Fruit fly (Drosophila melanogaster) whole organism, pupa: Measurements from ENCODE around the gene CG6770.

Experiments
- CG10348 ChIP-seq: fragments of 200-800 bp; sonication (Bioruptor generic); IDR thresholded peaks from 2 replicates; pipeline ENCODE4 v1.3.6; 2022; ENCODE audit warnings: missing biosample characterization, missing genetic modification characterization
- CG12605 ChIP-seq: fragments of 200-800 bp; sonication (Bioruptor generic); IDR thresholded peaks from 2 replicates; pipeline ENCODE4 v1.3.6; 2022; ENCODE audit warnings: missing biosample characterization, missing genetic modification characterization
- CG13204 ChIP-seq: fragments of 200-800 bp; sonication (Bioruptor generic); optimal IDR thresholded peaks from 2 replicates; lab custom pipeline; 2018; ENCODE audit warnings: missing biosample characterization, mild to moderate bottlenecking, missing genetic modification characterization, moderate library complexity
- CG14655 ChIP-seq: fragments of 200-800 bp; sonication (Bioruptor generic); optimal IDR thresholded peaks from 3 replicates; lab custom pipeline; 2017; ENCODE audit warnings: mild to moderate bottlenecking, missing biosample characterization, missing genetic modification reagents, missing genetic modification characterization
- CG15710 ChIP-seq: fragments of 200-800 bp; sonication (Bioruptor generic); optimal IDR thresholded peaks from 2 replicates; lab custom pipeline; 2018; ENCODE audit warnings: missing biosample characterization, mild to moderate bottlenecking, missing genetic modification characterization, moderate library complexity
- CG17806 ChIP-seq: fragments of 200-800 bp; sonication (Bioruptor generic); optimal IDR thresholded peaks from 2 replicates; lab custom pipeline; 2018; ENCODE audit warnings: missing biosample characterization, mild to moderate bottlenecking, missing genetic modification characterization, moderate library complexity
- CG32121 ChIP-seq: fragments of 200-800 bp; sonication (Bioruptor generic); IDR thresholded peaks from 2 replicates; pipeline ENCODE4 v1.3.6; 2022; ENCODE audit warnings: missing biosample characterization, missing genetic modification characterization
- CG34367 ChIP-seq: fragments of 200-800 bp; sonication (Bioruptor generic); optimal IDR thresholded peaks from 2 replicates; lab custom pipeline; 2018; ENCODE audit warnings: missing biosample characterization, mild to moderate bottlenecking, missing genetic modification characterization
- CG4496 ChIP-seq: fragments of 200-800 bp; sonication (Bioruptor generic); IDR thresholded peaks from 3 replicates; pipeline ENCODE4 v1.3.6; 2022; ENCODE audit warnings: missing biosample characterization, missing genetic modification characterization
- CG8159 ChIP-seq: fragments of 200-800 bp; sonication (Bioruptor generic); optimal IDR thresholded peaks from 3 replicates; lab custom pipeline; 2018; ENCODE audit warnings: missing biosample characterization, mild to moderate bottlenecking, missing genetic modification characterization, moderate library complexity
- CG8301 ChIP-seq: fragments of 200-800 bp; sonication (Bioruptor generic); optimal IDR thresholded peaks from 2 replicates; lab custom pipeline; 2018; ENCODE audit warnings: missing biosample characterization, mild to moderate bottlenecking, missing genetic modification characterization
- CG9948 ChIP-seq: fragments of 200-800 bp; sonication (Bioruptor generic); optimal IDR thresholded peaks from 2 replicates; lab custom pipeline; 2018; ENCODE audit warnings: missing biosample characterization, mild to moderate bottlenecking, missing genetic modification characterization, moderate library complexity
- D1 ChIP-seq: fragments of 200-800 bp; sonication (Bioruptor generic); optimal IDR thresholded peaks from 2 replicates; lab custom pipeline; 2018; ENCODE audit warnings: missing biosample characterization, mild to moderate bottlenecking, missing genetic modification characterization, moderate library complexity
- EcR ChIP-seq: fragments of 200-800 bp; sonication (Bioruptor generic); optimal IDR thresholded peaks from 3 replicates; lab custom pipeline; 2019; ENCODE audit warnings: missing biosample characterization, missing genetic modification characterization, mild to moderate bottlenecking, moderate library complexity, missing genetic modification reagents
- Ets98B ChIP-seq: fragments of 200-800 bp; sonication (Bioruptor generic); IDR thresholded peaks from 2 replicates; pipeline ENCODE4 v1.3.6; 2022; ENCODE audit warnings: missing biosample characterization, missing genetic modification characterization
- Pif1A ChIP-seq: fragments of 200-800 bp; sonication (Bioruptor generic); optimal IDR thresholded peaks from 3 replicates; lab custom pipeline; 2016; ENCODE audit warnings: missing biosample characterization, missing genetic modification characterization
- Pif1B ChIP-seq: fragments of 200-800 bp; sonication (Bioruptor generic); optimal IDR thresholded peaks from 3 replicates; lab custom pipeline; 2016; ENCODE audit warnings: missing biosample characterization, missing genetic modification characterization
- Snoo ChIP-seq: fragments of 200-800 bp; sonication (Bioruptor generic); optimal IDR thresholded peaks from 3 replicates; lab custom pipeline; 2017; ENCODE audit warnings: missing biosample characterization, mild to moderate bottlenecking, missing genetic modification characterization, inconsistent platforms
- fd96Ca ChIP-seq: fragments of 200-800 bp; sonication (Bioruptor generic); IDR thresholded peaks from 3 replicates; pipeline ENCODE4 v1.3.6; 2022; ENCODE audit warnings: missing biosample characterization, missing genetic modification characterization
- gl ChIP-seq: fragments of 200-800 bp; sonication (Bioruptor generic); optimal IDR thresholded peaks from 2 replicates; lab custom pipeline; 2018; ENCODE audit warnings: missing biosample characterization, mild to moderate bottlenecking, missing genetic modification characterization
- rn ChIP-seq: fragments of 200-800 bp; sonication (Bioruptor generic); IDR thresholded peaks from 2 replicates; pipeline ENCODE4 v1.3.6; 2022; ENCODE audit warnings: missing biosample characterization, missing genetic modification characterization

CG6770 gene

DNA sequence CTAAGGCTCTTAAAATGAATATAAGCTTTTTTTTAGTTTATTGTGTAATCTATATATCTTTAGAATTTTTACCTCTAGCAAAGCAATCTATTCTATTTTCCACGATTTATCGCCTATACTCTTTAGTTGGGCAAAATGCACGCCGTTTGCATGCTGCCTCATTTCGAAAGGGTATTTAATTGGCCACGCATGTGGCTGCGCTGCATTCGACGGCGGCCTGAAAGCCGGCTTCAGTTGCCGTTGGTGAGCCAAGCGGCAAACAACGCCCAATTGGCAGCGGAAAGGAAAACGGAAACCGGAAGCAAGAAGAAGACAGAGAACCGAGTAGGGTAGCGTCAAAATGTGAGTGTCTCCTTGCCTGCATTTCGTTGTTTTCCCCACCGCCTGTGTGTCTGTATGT lies 29.9 kb upstream of the CG6770 start, which contains the start of gene CG14947:
Gene CG14947, plus strand, starts transcription at position 251 of the 400 bp plus-strand sequence.
- no peak for TF ChIP-seq rn
- TF ChIP-seq CG34367 (tag; lab: Kevin White, UChicago): no peak
- TF ChIP-seq Pif1A (GFP tag; lab: Kevin White, UChicago): peak; percentile 50
- TF ChIP-seq fd96Ca (GFP tag; lab: Robert Waterston, UW): no peak
- no peak for TF ChIP-seq Ets98B (GFP tag; lab: Robert Waterston, UW)
- no peak for TF ChIP-seq CG9948
- TF ChIP-seq CG32121 (GFP tag; lab: Robert Waterston, UW): peak; percentile 27; the same call in 1 of the 2 replicates
- TF ChIP-seq CG15710: no peak
- TF ChIP-seq CG8159 (tag; lab: Kevin White, UChicago): peak; percentile 25
- no peak for TF ChIP-seq CG10348 (GFP tag; lab: Robert Waterston, UW)
- TF ChIP-seq CG8301: no peak
- TF ChIP-seq gl (tag; lab: Kevin White, UChicago): no peak
- no peak for TF ChIP-seq CG17806 (tag; lab: Kevin White, UChicago)
- no peak for TF ChIP-seq CG13204 (GFP tag; lab: Kevin White, UChicago)
- TF ChIP-seq Pif1B (GFP tag; lab: Kevin White, UChicago): no peak
- TF ChIP-seq CG12605 (GFP tag; lab: Robert Waterston, UW): no peak
- no peak for TF ChIP-seq CG14655 (GFP tag; lab: Kevin White, UChicago)
- no peak for TF ChIP-seq EcR
- TF ChIP-seq CG4496 (GFP tag; lab: Robert Waterston, UW): peak; percentile 57; the same call in 1 of the 3 replicates
- no peak for TF ChIP-seq D1 (tag; lab: Kevin White, UChicago)
- TF ChIP-seq Snoo (tag; lab: Kevin White, UChicago): peak; percentile 29

DNA sequence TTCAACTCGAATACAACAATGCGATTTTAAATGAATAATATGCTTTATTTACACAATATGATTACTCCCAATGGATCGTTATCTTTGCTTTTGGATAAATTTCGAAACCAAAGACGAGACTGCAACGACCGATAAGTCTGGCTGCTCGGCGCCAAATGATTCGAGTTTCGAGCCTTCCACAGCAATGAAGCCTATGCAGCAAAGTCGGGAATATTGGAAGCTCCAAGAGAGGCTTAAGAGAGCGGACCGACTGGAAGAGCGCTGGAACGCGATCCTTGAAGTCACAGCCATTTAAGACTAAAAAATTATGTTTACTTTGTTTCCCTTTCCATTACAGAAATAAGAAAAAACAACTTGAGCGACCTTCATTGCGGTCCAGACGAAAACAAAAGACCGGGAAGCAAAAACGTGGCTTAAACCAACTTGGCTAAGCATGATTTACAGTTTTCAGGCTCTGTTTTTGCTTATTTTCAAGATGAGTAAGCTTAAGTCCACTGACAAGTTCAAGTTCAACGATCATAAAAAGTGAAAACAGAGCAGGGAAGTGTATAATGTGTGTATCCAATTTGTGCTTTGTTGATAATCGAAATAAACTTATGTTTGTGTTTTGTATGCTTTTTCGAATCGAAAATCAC lies 20.8 kb upstream of the CG6770 start, which contains the start of gene firl:
Gene firl, minus strand, starts transcription at position 159 of the 635 bp plus-strand sequence.
- TF ChIP-seq Pif1B (GFP tag; lab: Kevin White, UChicago): no peak
- peak; percentile 79 for TF ChIP-seq EcR
- no peak for TF ChIP-seq fd96Ca (GFP tag; lab: Robert Waterston, UW)
- no peak for TF ChIP-seq CG15710
- no peak for TF ChIP-seq CG8301

DNA sequence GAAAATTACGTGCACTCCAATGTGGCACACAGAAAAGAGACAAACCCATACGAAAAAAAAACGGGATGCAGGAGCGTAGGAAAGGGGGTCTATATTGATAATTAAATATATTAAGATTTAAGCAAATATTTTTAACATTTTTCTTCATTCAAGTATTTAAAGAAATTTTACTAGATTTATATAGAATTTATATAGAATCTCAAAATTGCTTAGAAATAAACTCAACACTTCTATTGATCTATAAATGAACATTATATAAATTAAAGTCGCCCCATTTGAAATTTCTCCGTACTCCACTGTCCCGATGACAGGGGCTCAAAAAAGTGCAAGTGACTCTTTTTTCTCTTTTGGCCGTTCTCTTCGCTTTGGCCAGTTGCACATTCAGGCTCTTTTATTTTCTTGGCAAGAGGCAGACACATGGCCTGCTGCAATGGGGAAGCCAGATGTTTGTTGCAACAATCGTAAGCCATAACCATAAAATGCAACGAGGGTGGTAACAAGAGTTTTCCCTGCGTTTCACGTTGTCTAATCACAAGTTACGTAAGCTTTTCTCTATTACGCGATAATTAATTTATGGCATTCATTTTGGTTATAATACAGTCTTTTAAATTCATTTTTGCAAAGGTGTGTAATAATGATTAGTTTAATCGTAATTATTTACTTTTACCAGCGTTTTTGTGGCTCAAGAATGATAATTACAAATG lies 19.9 kb upstream of the CG6770 start:
- TF ChIP-seq CG10348 (GFP tag; lab: Robert Waterston, UW) (peak; percentile 74), CG15710 (peak; percentile 94), CG13204 (GFP tag; lab: Kevin White, UChicago) (no peak), gl (tag; lab: Kevin White, UChicago) (peak; percentile 50), CG8159 (tag; lab: Kevin White, UChicago) (peak; percentile 95), Pif1B (GFP tag; lab: Kevin White, UChicago) (peak; percentile 91), CG17806 (tag; lab: Kevin White, UChicago) (peak; percentile 94), CG8301 (peak; percentile 97), Ets98B (GFP tag; lab: Robert Waterston, UW) (peak; percentile 90), fd96Ca (GFP tag; lab: Robert Waterston, UW) (peak; percentile 84), CG32121 (GFP tag; lab: Robert Waterston, UW) (peak; percentile 96), CG9948 (peak; percentile 95), Snoo (tag; lab: Kevin White, UChicago) (peak; percentile 83), CG12605 (GFP tag; lab: Robert Waterston, UW) (peak; percentile 94), CG4496 (GFP tag; lab: Robert Waterston, UW) (peak; percentile 93), CG14655 (GFP tag; lab: Kevin White, UChicago) (peak; percentile 99), CG34367 (tag; lab: Kevin White, UChicago) (peak; percentile 84), rn (peak; percentile 88), D1 (tag; lab: Kevin White, UChicago) (peak; percentile 93), EcR (no peak), Pif1A (GFP tag; lab: Kevin White, UChicago) (peak; percentile 89)

DNA sequence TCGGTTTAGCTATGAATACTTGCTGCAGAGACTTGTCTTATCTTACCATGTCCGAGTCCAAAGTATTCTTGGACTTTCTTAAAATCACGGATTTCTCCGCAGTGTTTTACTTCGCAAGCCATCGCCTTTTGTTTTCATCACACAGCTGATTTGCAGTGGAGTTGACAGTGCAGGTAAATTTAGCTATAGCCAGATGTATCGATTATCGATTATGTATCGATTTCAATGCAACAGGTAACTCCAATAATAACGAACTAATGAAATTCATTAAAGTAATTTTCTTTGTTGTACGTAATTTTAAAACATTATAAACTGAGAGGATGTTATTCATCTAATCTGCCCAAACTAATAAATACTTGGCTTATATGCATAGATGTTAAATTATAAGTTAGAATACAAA lies 17.1 kb upstream of the CG6770 start, which contains the start of gene Rab3-GAP:
Gene Rab3-GAP, minus strand, starts transcription at position 150 of the 400 bp plus-strand sequence.
- TF ChIP-seq Snoo (tag; lab: Kevin White, UChicago) (no peak), rn (no peak), Pif1A (GFP tag; lab: Kevin White, UChicago) (no peak), gl (tag; lab: Kevin White, UChicago) (no peak), CG32121 (GFP tag; lab: Robert Waterston, UW) (no peak), CG8159 (tag; lab: Kevin White, UChicago) (peak; percentile 25), CG8301 (peak; percentile 15), D1 (tag; lab: Kevin White, UChicago) (no peak), CG10348 (GFP tag; lab: Robert Waterston, UW) (no peak), CG13204 (GFP tag; lab: Kevin White, UChicago) (no peak), CG9948 (no peak), CG17806 (tag; lab: Kevin White, UChicago) (peak; percentile 7), EcR (no peak), CG14655 (GFP tag; lab: Kevin White, UChicago) (no peak), CG34367 (tag; lab: Kevin White, UChicago) (no peak), CG12605 (GFP tag; lab: Robert Waterston, UW) (peak; percentile 53), Pif1B (GFP tag; lab: Kevin White, UChicago) (no peak), fd96Ca (GFP tag; lab: Robert Waterston, UW) (no peak), CG15710 (peak; percentile 15), Ets98B (GFP tag; lab: Robert Waterston, UW) (peak; percentile 6; the same call in 1 of the 2 replicates), CG4496 (GFP tag; lab: Robert Waterston, UW) (no peak)
